Worm (Caenorhabditis elegans): ENCODE results near the gene ssp-32.

The ssp-32 gene

DNA sequence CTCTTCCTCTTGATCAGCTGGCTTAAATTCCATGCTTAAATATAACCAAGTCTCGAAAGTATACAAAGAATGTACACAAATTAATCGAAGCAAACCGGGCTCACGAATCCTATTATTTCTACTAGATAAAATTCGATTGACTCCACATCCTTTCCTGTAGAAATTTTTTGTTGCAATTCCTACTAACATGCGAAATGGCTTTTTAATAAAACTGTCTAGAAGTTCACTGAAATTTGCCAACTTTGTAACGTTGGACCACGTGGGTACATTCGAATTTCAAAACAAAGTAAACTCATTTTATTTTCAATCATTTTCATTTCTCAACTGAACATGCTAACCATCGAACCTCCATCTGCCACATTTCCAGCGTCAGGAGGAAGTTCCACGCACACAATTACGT lies at the start of gene ssp-32:
Gene ssp-32 (plus strand): TSS at position 301 of the 400 bp plus-strand sequence.
- no peak for TF ChIP-seq skn-1 (tag; optimal IDR thresholded peaks at IDR 0.05)
- TF ChIP-seq mab-5 (tag; optimal IDR thresholded peaks at IDR 0.05) = no peak
- TF ChIP-seq nhr-11 (tag; optimal IDR thresholded peaks at IDR 0.05) = no peak
- TF ChIP-seq lsy-2 (tag; optimal IDR thresholded peaks at IDR 0.05) = no peak
- TF ChIP-seq lin-13 (GFP tag; optimal IDR thresholded peaks at IDR 0.05) = no peak
- TF ChIP-seq nhr-237 (tag; optimal IDR thresholded peaks at IDR 0.05) = no peak
- TF ChIP-seq unc-62 (GFP tag; optimal IDR thresholded peaks at IDR 0.05) = no peak
- TF ChIP-seq blmp-1 (tag; optimal IDR thresholded peaks at IDR 0.05; ENCODE audit: insufficient read depth) = no peak
- TF ChIP-seq crh-2 (tag; optimal IDR thresholded peaks at IDR 0.05) = no peak
- TF ChIP-seq egl-27 (tag; optimal IDR thresholded peaks at IDR 0.05) = no peak

DNA sequence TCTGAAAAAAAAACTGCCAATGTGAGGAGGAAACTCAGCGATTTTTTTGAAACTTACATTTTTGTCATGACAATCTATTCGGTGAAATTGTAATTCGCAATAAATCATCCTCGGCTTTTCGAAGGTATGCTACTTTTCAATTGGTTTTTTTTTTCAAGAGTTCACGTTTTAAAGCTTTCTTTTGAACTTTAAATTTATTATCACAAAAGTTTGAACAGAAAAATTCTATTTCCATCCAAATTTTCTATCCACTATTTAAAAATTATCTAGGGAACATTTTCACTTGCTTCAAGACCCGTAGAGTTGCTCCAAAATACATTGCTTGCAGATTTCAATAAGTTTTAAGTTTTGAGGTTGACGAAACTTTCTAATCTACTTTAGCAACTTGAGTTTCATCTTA lies 48.6 kb upstream of the ssp-32 start, which contains the start of gene K07F5.6:
Gene K07F5.6 (minus strand): TSS at position 101 of the 400 bp plus-strand sequence.
- TF ChIP-seq elt-3 (tag; optimal IDR thresholded peaks at IDR 0.05) (no peak), mab-5 (tag; optimal IDR thresholded peaks at IDR 0.05) (no peak), alr-1 (tag; optimal IDR thresholded peaks at IDR 0.05) (no peak), aly-2 (tag; optimal IDR thresholded peaks at IDR 0.05) (no peak), ceh-16 (tag; optimal IDR thresholded peaks at IDR 0.05) (no peak), nhr-10 (tag; optimal IDR thresholded peaks at IDR 0.05) (no peak), sem-4 (tag; optimal IDR thresholded peaks at IDR 0.05) (no peak), ztf-1 (GFP tag; conservative IDR thresholded peaks at IDR 0.05) (no peak), nhr-11 (tag; optimal IDR thresholded peaks at IDR 0.05) (no peak), mbf-1 (tag; optimal IDR thresholded peaks at IDR 0.05) (no peak), nhr-77 (tag; optimal IDR thresholded peaks at IDR 0.05) (no peak), dmd-4 (tag; optimal IDR thresholded peaks at IDR 0.05) (no peak), unc-39 (tag; optimal IDR thresholded peaks at IDR 0.05) (no peak), lin-39 (tag; optimal IDR thresholded peaks at IDR 0.05) (no peak)

DNA sequence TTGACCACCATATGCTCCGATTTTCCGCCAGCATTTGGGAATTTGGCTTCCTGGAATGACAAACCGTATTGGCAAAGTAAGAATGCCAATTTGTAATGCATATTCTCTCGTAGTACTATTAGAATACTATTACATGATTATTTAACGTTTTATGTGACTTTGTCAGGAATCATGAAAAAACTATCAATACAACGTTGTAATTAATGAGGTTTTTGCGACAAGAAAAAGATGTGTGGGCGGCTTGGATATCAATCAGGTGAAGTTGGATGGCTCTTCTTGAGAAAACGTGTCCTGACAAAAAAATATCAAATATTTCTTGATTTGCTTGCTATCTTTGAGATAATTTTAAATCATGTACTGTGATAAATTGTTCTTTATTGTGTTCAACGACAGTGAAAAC lies 47.1 kb upstream of the ssp-32 start, which contains the start of gene K07F5.7:
Gene K07F5.7 (minus strand): TSS at position 101 of the 400 bp plus-strand sequence.
- no peak for TF ChIP-seq elt-3 (tag; optimal IDR thresholded peaks at IDR 0.05)
- TF ChIP-seq lin-11 (tag; optimal IDR thresholded peaks at IDR 0.05) = no peak
- no peak for TF ChIP-seq snpc-4 (tag; optimal IDR thresholded peaks at IDR 0.05)
- no peak for TF ChIP-seq sem-4 (tag; optimal IDR thresholded peaks at IDR 0.05)
- TF ChIP-seq R02D3.7 (tag; optimal IDR thresholded peaks at IDR 0.05) = no peak
- no peak for TF ChIP-seq unc-55 (GFP tag; optimal IDR thresholded peaks at IDR 0.05)
- no peak for TF ChIP-seq nhr-6 (tag; optimal IDR thresholded peaks at IDR 0.05)
- no peak for TF ChIP-seq nhr-23 (tag; optimal IDR thresholded peaks at IDR 0.05)
- no peak for TF ChIP-seq gmeb-1 (tag; optimal IDR thresholded peaks at IDR 0.05)

DNA sequence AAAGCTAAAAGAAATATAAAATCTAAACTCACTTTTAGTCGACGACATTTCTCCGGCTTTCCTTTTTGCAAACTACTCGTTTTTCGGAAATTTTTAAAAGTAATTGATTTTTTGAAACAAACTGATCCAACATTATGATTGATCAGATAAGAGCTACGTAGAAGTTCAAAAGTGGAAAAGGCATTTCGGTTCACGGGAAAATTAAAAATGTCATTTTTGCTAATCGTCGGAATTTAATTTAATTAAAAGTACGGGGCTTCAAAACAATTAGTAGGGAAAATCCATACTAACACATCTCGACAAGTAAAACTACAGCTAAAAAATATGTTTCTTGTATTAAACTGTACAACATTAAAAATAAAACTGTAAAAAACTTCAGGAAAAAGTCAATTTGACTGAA lies 45.6 kb upstream of the ssp-32 start, which contains the start of gene K07F5.8:
Gene K07F5.8 (minus strand): TSS at position 101 of the 400 bp plus-strand sequence.
- TF ChIP-seq Y55F3AM.14 (GFP tag; optimal IDR thresholded peaks at IDR 0.05) = no peak
- TF ChIP-seq alr-1 (tag; optimal IDR thresholded peaks at IDR 0.05) = no peak
- TF ChIP-seq F13H6.1 (tag; optimal IDR thresholded peaks at IDR 0.05) = no peak
- TF ChIP-seq nhr-10 (tag; optimal IDR thresholded peaks at IDR 0.05) = no peak
- TF ChIP-seq nhr-237 (tag; optimal IDR thresholded peaks at IDR 0.05) = no peak
- TF ChIP-seq ztf-1 (GFP tag; conservative IDR thresholded peaks at IDR 0.05) = no peak
- no peak for TF ChIP-seq blmp-1 (tag; optimal IDR thresholded peaks at IDR 0.05; ENCODE audit: insufficient read depth)
- TF ChIP-seq nhr-129 (tag; optimal IDR thresholded peaks at IDR 0.05) = no peak
- no peak for TF ChIP-seq mdl-1 (tag; optimal IDR thresholded peaks at IDR 0.05)
- TF ChIP-seq mbf-1 (tag; optimal IDR thresholded peaks at IDR 0.05) = no peak

DNA sequence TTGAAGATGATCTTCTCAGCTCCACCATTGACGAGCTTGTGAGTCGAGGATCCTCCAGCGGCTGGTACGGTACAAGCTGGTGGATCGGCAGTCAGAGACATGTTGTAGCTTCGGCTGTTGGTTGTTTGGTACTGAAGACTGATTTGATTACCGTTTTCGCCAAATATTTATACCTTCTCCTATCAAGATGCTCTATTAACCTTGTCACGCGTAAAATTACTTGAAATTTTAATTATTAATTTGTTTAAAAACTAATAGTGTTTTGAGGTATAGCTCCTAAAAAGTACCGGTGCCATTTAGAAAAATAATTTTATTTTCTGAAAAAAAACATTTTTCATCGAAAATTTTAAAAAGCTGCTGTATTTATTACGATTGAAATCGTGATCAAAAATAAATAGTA lies 44.3 kb upstream of the ssp-32 start, which contains the start of gene ssp-10:
Gene ssp-10 (minus strand): TSS at position 101 of the 400 bp plus-strand sequence.
- TF ChIP-seq peb-1 (tag; optimal IDR thresholded peaks at IDR 0.05) (no peak), egl-27 (tag; optimal IDR thresholded peaks at IDR 0.05) (no peak), snpc-4 (tag; optimal IDR thresholded peaks at IDR 0.05) (no peak), nhr-23 (tag; optimal IDR thresholded peaks at IDR 0.05) (no peak), skn-1 (tag; optimal IDR thresholded peaks at IDR 0.05) (no peak), crh-2 (tag; optimal IDR thresholded peaks at IDR 0.05) (no peak), Y55F3AM.14 (GFP tag; optimal IDR thresholded peaks at IDR 0.05) (no peak), alr-1 (tag; optimal IDR thresholded peaks at IDR 0.05) (no peak), sma-9 (GFP tag; optimal IDR thresholded peaks at IDR 0.05) (no peak), sma-9 (tag; optimal IDR thresholded peaks at IDR 0.05) (no peak), elt-1 (tag; optimal IDR thresholded peaks at IDR 0.05) (no peak)
